In genomic region chr2L:12045941-12046855, dm6 we compare ENCODE assay signal across 5 fruit fly cellular contexts.
TF ChIP-seq lines count a peak whose summit lies in the region.

Gene CG6770 (minus strand): TSS chr2L:12046118.

- peak; percentile 35 for TF ChIP-seq CTCF in whole organism, embryonic (GFP tag; optimal IDR thresholded peaks at IDR 0.05; lab: Kevin White, UChicago)

TF ChIP-seq in whole organism, adult, 20 proteins besides CTCF, POLR2A, EP300 and RAD21 (continues in another document):
- TF ChIP-seq pad (GFP tag; optimal IDR thresholded peaks at IDR 0.05; lab: Kevin White, UChicago) = peak; percentile 43
- peak; percentile 97 for TF ChIP-seq CG7101 (tag; optimal IDR thresholded peaks at IDR 0.05; lab: Kevin White, UChicago)
- peak; percentile 93 for TF ChIP-seq kay (GFP tag; lab: Kevin White, UChicago; ENCODE audit: borderline replicate concordance)
- TF ChIP-seq CG14711 (tag; optimal IDR thresholded peaks at IDR 0.05; lab: Kevin White, UChicago) = peak; percentile 100
- TF ChIP-seq cnc (optimal IDR thresholded peaks at IDR 0.05; lab: Kevin White, UChicago) = no peak
- TF ChIP-seq CG11617 (GFP tag; optimal IDR thresholded peaks at IDR 0.05; lab: Kevin White, UChicago) = peak; percentile 95
- TF ChIP-seq bab1 (GFP tag; optimal IDR thresholded peaks at IDR 0.05; lab: Kevin White, UChicago) = peak; percentile 89
- peak; percentile 45 for TF ChIP-seq cic (GFP tag; optimal IDR thresholded peaks at IDR 0.05; lab: Kevin White, UChicago)
- TF ChIP-seq ovo (GFP tag; optimal IDR thresholded peaks at IDR 0.05; lab: Kevin White, UChicago) = peak; percentile 27
- peak; percentile 85 for TF ChIP-seq toe (GFP tag; optimal IDR thresholded peaks at IDR 0.05; lab: Kevin White, UChicago)
- TF ChIP-seq CG7045 (GFP tag; optimal IDR thresholded peaks at IDR 0.05; lab: Kevin White, UChicago) = peak; percentile 82
- peak; percentile 74 for TF ChIP-seq Crg-1 (GFP tag; optimal IDR thresholded peaks at IDR 0.05; lab: Kevin White, UChicago)
- TF ChIP-seq CG1620 (GFP tag; optimal IDR thresholded peaks at IDR 0.05; lab: Kevin White, UChicago) = peak; percentile 79
- peak; percentile 96 for TF ChIP-seq tj (GFP tag; optimal IDR thresholded peaks at IDR 0.05; lab: Kevin White, UChicago)
- peak; percentile 75 for TF ChIP-seq Hr96 (GFP tag; optimal IDR thresholded peaks at IDR 0.05; lab: Kevin White, UChicago)
- peak; percentile 92 for TF ChIP-seq CG12768 (GFP tag; optimal IDR thresholded peaks at IDR 0.05; lab: Kevin White, UChicago)
- TF ChIP-seq Clk (GFP tag; optimal IDR thresholded peaks at IDR 0.05; lab: Kevin White, UChicago) = no peak
- TF ChIP-seq CG5204 (GFP tag; optimal IDR thresholded peaks at IDR 0.05; lab: Kevin White, UChicago) = peak; percentile 85

TF ChIP-seq in whole organism, embryonic, 481 proteins besides CTCF, POLR2A, EP300 and RAD21 (continues in another document):
- TF ChIP-seq Hr3 (GFP tag; optimal IDR thresholded peaks at IDR 0.05; lab: Kevin White, UChicago) = peak; percentile 39
- TF ChIP-seq CG6854 (GFP tag; optimal IDR thresholded peaks at IDR 0.05; lab: Kevin White, UChicago) = peak; percentile 74
- TF ChIP-seq CG13894 (tag; optimal IDR thresholded peaks at IDR 0.05; lab: Kevin White, UChicago) = peak; percentile 92
- TF ChIP-seq toy (GFP tag; IDR thresholded peaks at IDR 0.05; lab: Robert Waterston, UW) = no peak
- TF ChIP-seq chm (GFP tag; IDR thresholded peaks at IDR 0.05; lab: Robert Waterston, UW) = peak; percentile 70; the same call in 1 of the 2 replicates
- TF ChIP-seq YL-1 (GFP tag; optimal IDR thresholded peaks at IDR 0.05; lab: Kevin White, UChicago) = peak; percentile 69
- TF ChIP-seq CG7963 (GFP tag; IDR thresholded peaks at IDR 0.05; lab: Robert Waterston, UW; ENCODE audit: partially characterized antibody) = peak; percentile 35; the same call in 1 of the 3 replicates
- 0 out of 2 replicates have a peak, but pooled peaks have one; percentile 39 for TF ChIP-seq bbx (GFP tag; IDR thresholded peaks at IDR 0.05; lab: Robert Waterston, UW; ENCODE audit: partially characterized antibody)
- TF ChIP-seq CG11085 (GFP tag; IDR thresholded peaks at IDR 0.05; lab: Robert Waterston, UW) = 0 out of 2 replicates have a peak, but pooled peaks have one; percentile 13
- TF ChIP-seq Lhr (GFP tag; optimal IDR thresholded peaks at IDR 0.05; lab: Kevin White, UChicago) = peak; percentile 32
- TF ChIP-seq Nf-YC (tag; optimal IDR thresholded peaks at IDR 0.05; lab: Kevin White, UChicago) = peak; percentile 72
- peak; percentile 71 for TF ChIP-seq gce (GFP tag; IDR thresholded peaks at IDR 0.05; lab: Robert Waterston, UW)
- peak; percentile 70 for TF ChIP-seq D19B (GFP tag; optimal IDR thresholded peaks at IDR 0.05; lab: Kevin White, UChicago)
- peak; percentile 77; the same call in 2 of the 3 replicates for TF ChIP-seq CG11456 (GFP tag; IDR thresholded peaks at IDR 0.05; lab: Robert Waterston, UW)
- peak; percentile 73 for TF ChIP-seq CG10209 (GFP tag; optimal IDR thresholded peaks at IDR 0.05; lab: Kevin White, UChicago)
- peak; percentile 93 for TF ChIP-seq CG10543 (GFP tag; optimal IDR thresholded peaks at IDR 0.05; lab: Kevin White, UChicago)
- TF ChIP-seq btn (GFP tag; optimal IDR thresholded peaks at IDR 0.05; lab: Kevin White, UChicago) = no peak

TF ChIP-seq in whole organism, prepupa, 60 proteins besides CTCF, POLR2A, EP300 and RAD21 (continues in another document):
- TF ChIP-seq acj6 (GFP tag; optimal IDR thresholded peaks at IDR 0.05; lab: Kevin White, UChicago) = peak; percentile 89
- TF ChIP-seq pdm3 (GFP tag; optimal IDR thresholded peaks at IDR 0.05; lab: Kevin White, UChicago) = peak; percentile 87
- peak; percentile 81 for TF ChIP-seq CG6276 (GFP tag; optimal IDR thresholded peaks at IDR 0.05; lab: Kevin White, UChicago)
- peak; percentile 88 for TF ChIP-seq achi (GFP tag; optimal IDR thresholded peaks at IDR 0.05; lab: Kevin White, UChicago)
- TF ChIP-seq CG10631 (GFP tag; optimal IDR thresholded peaks at IDR 0.05; lab: Kevin White, UChicago) = peak; percentile 74
- peak; percentile 80 for TF ChIP-seq cyc (GFP tag; optimal IDR thresholded peaks at IDR 0.05; lab: Kevin White, UChicago)
- peak; percentile 87 for TF ChIP-seq OdsH (GFP tag; optimal IDR thresholded peaks at IDR 0.05; lab: Kevin White, UChicago)
- peak; percentile 95 for TF ChIP-seq eg (GFP tag; IDR thresholded peaks at IDR 0.05; lab: Robert Waterston, UW)
- TF ChIP-seq CG3032 (tag; optimal IDR thresholded peaks at IDR 0.05; lab: Kevin White, UChicago) = peak; percentile 88
- peak; percentile 87 for TF ChIP-seq CG3919 (GFP tag; optimal IDR thresholded peaks at IDR 0.05; lab: Kevin White, UChicago)
- TF ChIP-seq spab (GFP tag; optimal IDR thresholded peaks at IDR 0.05; lab: Kevin White, UChicago) = peak; percentile 78
- TF ChIP-seq Ets21C (GFP tag; optimal IDR thresholded peaks at IDR 0.05; lab: Kevin White, UChicago) = peak; percentile 79
- TF ChIP-seq Eip78C (GFP tag; lab: Kevin White, UChicago) = peak; percentile 97
- TF ChIP-seq CG31627 (GFP tag; optimal IDR thresholded peaks at IDR 0.05; lab: Kevin White, UChicago) = peak; percentile 82
- peak; percentile 71 for TF ChIP-seq Hr39 (GFP tag; optimal IDR thresholded peaks at IDR 0.05; lab: Kevin White, UChicago)
- TF ChIP-seq CG8319 (GFP tag; optimal IDR thresholded peaks at IDR 0.05; lab: Kevin White, UChicago) = peak; percentile 54
- peak; percentile 76 for TF ChIP-seq Gug (GFP tag; IDR thresholded peaks at IDR 0.05; lab: Robert Waterston, UW)
- peak; percentile 78 for TF ChIP-seq fd59A (GFP tag; optimal IDR thresholded peaks at IDR 0.05; lab: Kevin White, UChicago)
- TF ChIP-seq Hr4 (GFP tag; optimal IDR thresholded peaks at IDR 0.05; lab: Kevin White, UChicago) = peak; percentile 85

TF ChIP-seq in whole organism, pupa, 21 proteins besides CTCF, POLR2A, EP300 and RAD21:
- TF ChIP-seq Snoo (tag; optimal IDR thresholded peaks at IDR 0.05; lab: Kevin White, UChicago) (peak; percentile 92), CG4496 (GFP tag; IDR thresholded peaks at IDR 0.05; lab: Robert Waterston, UW) (peak; percentile 92), EcR (GFP tag; optimal IDR thresholded peaks at IDR 0.05; lab: Kevin White, UChicago) (peak; percentile 72), fd96Ca (GFP tag; IDR thresholded peaks at IDR 0.05; lab: Robert Waterston, UW) (peak; percentile 86), CG13204 (GFP tag; optimal IDR thresholded peaks at IDR 0.05; lab: Kevin White, UChicago) (peak; percentile 39), rn (GFP tag; IDR thresholded peaks at IDR 0.05; lab: Robert Waterston, UW) (peak; percentile 74), CG10348 (GFP tag; IDR thresholded peaks at IDR 0.05; lab: Robert Waterston, UW) (no peak), CG32121 (GFP tag; IDR thresholded peaks at IDR 0.05; lab: Robert Waterston, UW) (peak; percentile 86), gl (tag; optimal IDR thresholded peaks at IDR 0.05; lab: Kevin White, UChicago) (peak; percentile 20), Pif1B (GFP tag; optimal IDR thresholded peaks at IDR 0.05; lab: Kevin White, UChicago) (peak; percentile 84), Ets98B (GFP tag; IDR thresholded peaks at IDR 0.05; lab: Robert Waterston, UW) (peak; percentile 89), CG8159 (tag; optimal IDR thresholded peaks at IDR 0.05; lab: Kevin White, UChicago) (peak; percentile 88), CG14655 (GFP tag; optimal IDR thresholded peaks at IDR 0.05; lab: Kevin White, UChicago) (peak; percentile 80), CG15710 (tag; optimal IDR thresholded peaks at IDR 0.05; lab: Kevin White, UChicago) (peak; percentile 86), CG17806 (tag; optimal IDR thresholded peaks at IDR 0.05; lab: Kevin White, UChicago) (peak; percentile 80), Pif1A (GFP tag; optimal IDR thresholded peaks at IDR 0.05; lab: Kevin White, UChicago) (peak; percentile 86), D1 (tag; optimal IDR thresholded peaks at IDR 0.05; lab: Kevin White, UChicago) (peak; percentile 53), CG8301 (tag; optimal IDR thresholded peaks at IDR 0.05; lab: Kevin White, UChicago) (peak; percentile 72), CG9948 (tag; optimal IDR thresholded peaks at IDR 0.05; lab: Kevin White, UChicago) (peak; percentile 72), CG34367 (tag; optimal IDR thresholded peaks at IDR 0.05; lab: Kevin White, UChicago) (peak; percentile 73), CG12605 (GFP tag; IDR thresholded peaks at IDR 0.05; lab: Robert Waterston, UW) (peak; percentile 90)

TF ChIP-seq in whole organism, wandering third instar larva, 38 proteins besides CTCF, POLR2A, EP300 and RAD21 (continues in another document):
- TF ChIP-seq br (GFP tag; optimal IDR thresholded peaks at IDR 0.05; lab: Kevin White, UChicago) (peak; percentile 87), rgr (GFP tag; optimal IDR thresholded peaks at IDR 0.05; lab: Kevin White, UChicago) (peak; percentile 90), Vsx2 (GFP tag; optimal IDR thresholded peaks at IDR 0.05; lab: Kevin White, UChicago; ENCODE audit: partially characterized antibody) (peak; percentile 24), Hr78 (GFP tag; optimal IDR thresholded peaks at IDR 0.05; lab: Kevin White, UChicago) (no peak), OdsH (GFP tag; optimal IDR thresholded peaks at IDR 0.05; lab: Kevin White, UChicago) (peak; percentile 85), dmrt93B (GFP tag; optimal IDR thresholded peaks at IDR 0.05; lab: Kevin White, UChicago) (peak; percentile 71), CrebA (GFP tag; optimal IDR thresholded peaks at IDR 0.05; lab: Kevin White, UChicago; ENCODE audit: borderline replicate concordance) (peak; percentile 90), sage (GFP tag; optimal IDR thresholded peaks at IDR 0.05; lab: Kevin White, UChicago) (peak; percentile 89), fru (GFP tag; optimal IDR thresholded peaks at IDR 0.05; lab: Kevin White, UChicago) (peak; percentile 81), Dif (GFP tag; optimal IDR thresholded peaks at IDR 0.05; lab: Kevin White, UChicago; ENCODE audit: partially characterized antibody) (no peak), tai (GFP tag; optimal IDR thresholded peaks at IDR 0.05; lab: Kevin White, UChicago) (peak; percentile 76), Myc (optimal IDR thresholded peaks at IDR 0.05; lab: Kevin White, UChicago) (no peak), foxo (GFP tag; optimal IDR thresholded peaks at IDR 0.05; lab: Kevin White, UChicago) (peak; percentile 73 to 89), Jra (GFP tag; optimal IDR thresholded peaks at IDR 0.05; lab: Kevin White, UChicago) (peak; percentile 66), ey (GFP tag; optimal IDR thresholded peaks at IDR 0.05; lab: Kevin White, UChicago) (peak; percentile 82), dl (GFP tag; optimal IDR thresholded peaks at IDR 0.05; lab: Kevin White, UChicago; ENCODE audit: insufficient read depth in 1 of 2, partially characterized antibody in 2 of 2) (no peak), Rel (GFP tag; optimal IDR thresholded peaks at IDR 0.05; lab: Kevin White, UChicago) (peak; percentile 70), Rel (tag; optimal IDR thresholded peaks at IDR 0.05; lab: Kevin White, UChicago) (peak; percentile 84), sv (GFP tag; optimal IDR thresholded peaks at IDR 0.05; lab: Kevin White, UChicago) (peak; percentile 45), usp (GFP tag; optimal IDR thresholded peaks at IDR 0.05; lab: Kevin White, UChicago) (no peak), woc (GFP tag; optimal IDR thresholded peaks at IDR 0.05; lab: Kevin White, UChicago) (peak; percentile 77), CG32264 (GFP tag; optimal IDR thresholded peaks at IDR 0.05; lab: Kevin White, UChicago) (no peak), lola (GFP tag; optimal IDR thresholded peaks at IDR 0.05; lab: Kevin White, UChicago) (no peak)
